Worm (Caenorhabditis elegans): ENCODE data around the gene C25G4.3.

C25G4.3 gene

ce11 chrIV:12425595-12425994 lies 20.1 kb downstream of the C25G4.3 start (continued):
- TF ChIP-seq nhr-111 (GFP tag; optimal IDR thresholded peaks at IDR 0.05) (no peak), daf-8 (GFP tag; IDR thresholded peaks at IDR 0.05) (no peak)

- peak; percentile 72 for TF ChIP-seq nhr-28 (tag; optimal IDR thresholded peaks at IDR 0.05)
- no peak for TF ChIP-seq spr-3 (GFP tag; optimal IDR thresholded peaks at IDR 0.05)
- peak; percentile 1 for TF ChIP-seq nhr-102 (tag; optimal IDR thresholded peaks at IDR 0.05)
- TF ChIP-seq dve-1 (tag; optimal IDR thresholded peaks at IDR 0.05; ENCODE audit: insufficient read depth): peak; percentile 67
- no peak for TF ChIP-seq daf-16 (GFP tag; optimal IDR thresholded peaks at IDR 0.05)
- TF ChIP-seq daf-16 (tag; optimal IDR thresholded peaks at IDR 0.05): peak; percentile 74
- peak; percentile 27 for TF ChIP-seq nhr-48 (tag; optimal IDR thresholded peaks at IDR 0.05)
- peak; percentile 46 for TF ChIP-seq nhr-77 (tag; optimal IDR thresholded peaks at IDR 0.05)
- peak; percentile 76 for TF ChIP-seq pqm-1 (tag; optimal IDR thresholded peaks at IDR 0.05)
- TF ChIP-seq dmd-6 (GFP tag; IDR thresholded peaks at IDR 0.05): peak; percentile 54
- no peak for TF ChIP-seq egl-43 (GFP tag; IDR thresholded peaks at IDR 0.05)
- TF ChIP-seq lsy-2 (tag; optimal IDR thresholded peaks at IDR 0.05): peak in 1 of 2 experiments; percentile 17
- peak; percentile 54 for TF ChIP-seq hlh-11 (tag; optimal IDR thresholded peaks at IDR 0.05)
- TF ChIP-seq mdl-1 (tag; optimal IDR thresholded peaks at IDR 0.05): no peak
Measured at ce11 chrIV:12420455-12420854, 25.2 kb downstream of the C25G4.3 start, which contains the start of gene ugt-65. Gene ugt-65 (plus strand): TSS chrIV:12420683.

- TF ChIP-seq fkh-10 (GFP tag; optimal IDR thresholded peaks at IDR 0.05) (peak; percentile 54), nhr-25 (tag; optimal IDR thresholded peaks at IDR 0.05; ENCODE audit: borderline replicate concordance, insufficient read depth) (no peak), gei-8 (GFP tag; optimal IDR thresholded peaks at IDR 0.05) (no peak), fos-1 (tag; optimal IDR thresholded peaks at IDR 0.05) (no peak), zip-11 (GFP tag; IDR thresholded peaks at IDR 0.05) (no peak), zfp-3 (GFP tag; conservative IDR thresholded peaks at IDR 0.05) (no peak), aly-2 (tag; optimal IDR thresholded peaks at IDR 0.05) (no peak), snpc-4 (tag; optimal IDR thresholded peaks at IDR 0.05) (no peak), mep-1 (tag; optimal IDR thresholded peaks at IDR 0.05) (peak; percentile 14), ceh-20 (GFP tag; IDR thresholded peaks at IDR 0.05) (no peak), madf-5 (GFP tag; IDR thresholded peaks at IDR 0.05) (no peak), dmd-6 (GFP tag; IDR thresholded peaks at IDR 0.05) (no peak), hlh-11 (tag; optimal IDR thresholded peaks at IDR 0.05) (no peak), attf-4 (tag; optimal IDR thresholded peaks at IDR 0.05) (no peak), daf-19 (GFP tag; conservative IDR thresholded peaks at IDR 0.05) (no peak), F44E2.7 (GFP tag; IDR thresholded peaks at IDR 0.05) (no peak)
Measured at ce11 chrIV:12419291-12419690, 26.4 kb downstream of the C25G4.3 start.

- TF ChIP-seq nhr-77 (tag; optimal IDR thresholded peaks at IDR 0.05) (peak; percentile 32), T26A8.4 (GFP tag; IDR thresholded peaks at IDR 0.05) (peak; percentile 67), zag-1 (tag; optimal IDR thresholded peaks at IDR 0.05) (no peak), tra-1 (GFP tag; IDR thresholded peaks at IDR 0.05) (peak; percentile 78), nhr-11 (tag; optimal IDR thresholded peaks at IDR 0.05) (no peak), zip-2 (tag; optimal IDR thresholded peaks at IDR 0.05) (no peak), madf-9 (GFP tag; conservative IDR thresholded peaks at IDR 0.05) (no peak), mxl-2 (GFP tag; conservative IDR thresholded peaks at IDR 0.05) (0 out of 2 replicates have a peak, but pooled peaks have one; percentile 34), mdl-1 (tag; optimal IDR thresholded peaks at IDR 0.05) (no peak), aha-1 (tag) (no peak), cey-2 (tag; optimal IDR thresholded peaks at IDR 0.05; ENCODE audit: borderline replicate concordance, insufficient read depth) (no peak), tag-97 (GFP tag; IDR thresholded peaks at IDR 0.05) (no peak), dmd-9 (GFP tag; IDR thresholded peaks at IDR 0.05) (peak; percentile 74; the same call in 1 of the 2 replicates), ZK337.2 (GFP tag; IDR thresholded peaks at IDR 0.05) (peak; percentile 73), jun-1 (tag; optimal IDR thresholded peaks at IDR 0.05) (no peak), F26F4.8 (GFP tag; conservative IDR thresholded peaks at IDR 0.05) (peak; percentile 90), daf-12 (tag; optimal IDR thresholded peaks at IDR 0.05) (no peak), lin-39 (tag; optimal IDR thresholded peaks at IDR 0.05) (no peak), duxl-1 (tag; optimal IDR thresholded peaks at IDR 0.05; ENCODE audit: poor library complexity) (peak; percentile 37)
Measured at ce11 chrIV:12417536-12418195, 28.0 kb downstream of the C25G4.3 start, which contains the start of gene F08G5.3. Gene F08G5.3 (minus strand): TSS chrIV:12417586.
